Worm (Caenorhabditis elegans) whole organism, L4 larva: ENCODE measurements around the gene F44B9.2.

Experiments used
- ZK337.2 ChIP-seq: fragments of 200-800 bp; sonication (Bioruptor generic); IDR thresholded peaks from 2 replicates; pipeline ENCODE4 v1.3.6; 2022; ENCODE audit warnings: missing genetic modification reagents, missing genetic modification characterization, missing compliant biosample characterization
- daf-8 ChIP-seq: fragments of 200-800 bp; sonication (Bioruptor generic); IDR thresholded peaks from 2 replicates; pipeline ENCODE4 v1.3.6; 2022; ENCODE audit warnings: missing genetic modification characterization, missing compliant biosample characterization
- lin-13 ChIP-seq: fragments of 150-350 bp; optimal IDR thresholded peaks from 2 replicates; lab custom pipeline; 2014; ENCODE audit warnings: missing biosample characterization, missing genetic modification reagents, missing genetic modification characterization

DNA sequence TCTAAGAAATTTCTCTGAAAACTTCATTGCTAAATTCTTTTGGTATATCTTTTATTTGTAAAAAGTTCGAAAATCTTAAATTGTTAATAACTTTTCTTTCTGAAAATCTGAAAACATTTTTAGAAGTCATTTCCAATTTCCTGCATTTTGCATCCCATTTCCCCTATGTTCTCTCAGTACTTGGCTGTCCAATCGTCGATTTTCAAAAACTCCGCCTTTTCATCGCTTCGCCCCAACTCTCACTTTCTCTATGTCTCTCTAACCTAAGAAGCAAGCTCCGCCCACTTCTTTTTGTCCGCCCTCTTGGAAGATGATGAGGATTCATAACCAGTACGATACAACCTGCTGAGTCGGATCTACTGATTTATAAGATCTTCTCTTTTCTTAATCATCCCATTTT is 42.8 kb downstream of the F44B9.2 start:
- no peak for TF ChIP-seq lin-13 (GFP tag; lab: Kevin White, UChicago)
- no peak for TF ChIP-seq daf-8 (GFP tag; lab: Robert Waterston, UW)
- TF ChIP-seq ZK337.2: no peak
